Worm (Caenorhabditis elegans) whole organism, L3 larva: ENCODE data around the gene nspc-20.

Experiments used
- nfya-1 ChIP-seq: sonication (generic microtip); optimal IDR thresholded peaks from 2 replicates; lab custom pipeline; 2017; ENCODE audit warnings: missing genetic modification characterization, mild to moderate bottlenecking, missing compliant biosample characterization, antibody characterized with exemption, moderate library complexity; ENCODE audit not compliant: insufficient read depth
- nhr-77 ChIP-seq: fragments of 150-350 bp; optimal IDR thresholded peaks from 2 replicates; lab custom pipeline; 2014; ENCODE audit warnings: missing biosample characterization, missing genetic modification characterization

- TF ChIP-seq nhr-77 (tag; lab: Kevin White, UChicago) (no peak), nfya-1 (tag; lab: Kevin White, UChicago) (peak; percentile 80)
Observed at ce11 chrX:14480248-14480647, 49.8 kb downstream of the nspc-20 start, which contains the start of gene gfi-3.
